Worm (Caenorhabditis elegans) whole organism, L1 larva: ENCODE data around the gene cyp-13A8.

Experiments
- C16A3.4 ChIP-seq: fragments of 150-350 bp; optimal IDR thresholded peaks from 2 replicates; lab custom pipeline; 2014; ENCODE audit warnings: missing biosample characterization, missing genetic modification characterization
- F16B12.6 ChIP-seq: fragments of 150-350 bp; optimal IDR thresholded peaks from 2 replicates; lab custom pipeline; 2014; ENCODE audit warnings: missing biosample characterization, missing genetic modification characterization
- aha-1 ChIP-seq: fragments of 150-350 bp; optimal IDR thresholded peaks from 2 replicates; lab custom pipeline; 2014; ENCODE audit warnings: missing biosample characterization, missing genetic modification characterization
- alr-1 ChIP-seq: fragments of 200-800 bp; sonication (Bioruptor generic); optimal IDR thresholded peaks from 2 replicates; lab custom pipeline; 2018; ENCODE audit warnings: borderline replicate concordance, mild to moderate bottlenecking, missing genetic modification characterization, missing compliant biosample characterization
- aly-2 ChIP-seq: fragments of 150-350 bp; optimal IDR thresholded peaks from 2 replicates; lab custom pipeline; 2014; ENCODE audit warnings: missing biosample characterization, missing genetic modification characterization
- ama-1 ChIP-seq: fragments of 150-350 bp; optimal IDR thresholded peaks from 2 replicates; lab custom pipeline; 2014
- ceh-82 ChIP-seq, 3 experiments: fragments of 150-350 bp in 1 of 3; sonication (generic microtip) in 2 of 3; optimal IDR thresholded peaks; 2 replicates each; lab custom pipeline; 2014 to 2017; ENCODE audit warnings: missing biosample characterization in 3 of 3, missing genetic modification characterization in 3 of 3
- ceh-88 ChIP-seq: fragments of 200-800 bp; sonication (Bioruptor generic); IDR thresholded peaks from 2 replicates; pipeline ENCODE4 v1.3.6; 2022; ENCODE audit warnings: missing genetic modification characterization, missing compliant biosample characterization
- ceh-90 ChIP-seq: sonication (generic microtip); optimal IDR thresholded peaks from 2 replicates; lab custom pipeline; 2016; ENCODE audit warnings: missing genetic modification characterization, missing compliant biosample characterization
- dpl-1 ChIP-seq, 3 experiments: fragments of 150-350 bp in 2 of 3; sonication (generic microtip) in 1 of 3; optimal IDR thresholded peaks; 2 replicates each; lab custom pipeline; 2014 to 2017; ENCODE audit warnings: missing biosample characterization in 3 of 3, missing genetic modification characterization in 3 of 3, missing genetic modification reagents in 3 of 3
- dsc-1 ChIP-seq: sonication (generic microtip); optimal IDR thresholded peaks from 2 replicates; lab custom pipeline; 2016; ENCODE audit warnings: mild to moderate bottlenecking, missing genetic modification characterization, missing compliant biosample characterization
- efl-1 ChIP-seq, 4 experiments: fragments of 150-350 bp; optimal IDR thresholded peaks in 3 of 4; peaks in 1 of 4; 1 replicate in 1 of 4; 2 replicates in 3 of 4; lab custom pipeline; 2014; ENCODE audit warnings: missing biosample characterization in 2 of 4, missing genetic modification characterization in 2 of 4, missing genetic modification reagents in 2 of 4
- efl-3 ChIP-seq: fragments of 200-800 bp; sonication (Bioruptor generic); optimal IDR thresholded peaks from 2 replicates; lab custom pipeline; 2018; ENCODE audit warnings: mild to moderate bottlenecking, missing genetic modification characterization, missing compliant biosample characterization
- egl-27 ChIP-seq, 2 experiments: fragments of 150-350 bp in 1 of 2; sonication (generic microtip); optimal IDR thresholded peaks; 3 replicates each; lab custom pipeline; 2017 to 2018; ENCODE audit warnings: missing biosample characterization in 2 of 2, missing genetic modification characterization in 2 of 2, missing genetic modification reagents in 2 of 2
- elt-2 ChIP-seq: sonication (generic microtip); optimal IDR thresholded peaks from 2 replicates; lab custom pipeline; 2016; ENCODE audit warnings: missing genetic modification characterization, mild to moderate bottlenecking, inconsistent platforms, missing compliant biosample characterization, missing genetic modification reagents
- elt-3 ChIP-seq, 6 experiments: fragments of 150-350 bp in 1 of 6; sonication (generic microtip); optimal IDR thresholded peaks; 2 replicates each; lab custom pipeline; 2017 to 2018; ENCODE audit warnings: missing biosample characterization in 6 of 6, missing genetic modification characterization in 6 of 6, inconsistent platforms in 1 of 6
- ets-5 ChIP-seq: fragments of 200-800 bp; sonication (Bioruptor generic); IDR thresholded peaks from 2 replicates; pipeline ENCODE4 v1.3.6; 2022; ENCODE audit warnings: missing genetic modification characterization, missing compliant biosample characterization
- fkh-10 ChIP-seq: sonication (generic microtip); optimal IDR thresholded peaks from 2 replicates; lab custom pipeline; 2017; ENCODE audit warnings: missing biosample characterization, missing genetic modification reagents, missing genetic modification characterization
- fkh-8 ChIP-seq: sonication (generic microtip); optimal IDR thresholded peaks from 2 replicates; lab custom pipeline; 2016; ENCODE audit warnings: mild to moderate bottlenecking, missing genetic modification characterization, missing compliant biosample characterization
- fos-1 ChIP-seq: fragments of 150-350 bp; optimal IDR thresholded peaks from 2 replicates; lab custom pipeline; 2014; ENCODE audit warnings: missing biosample characterization, missing genetic modification characterization
- grh-1 ChIP-seq: fragments of 200-800 bp; sonication (Bioruptor generic); IDR thresholded peaks from 2 replicates; pipeline ENCODE4 v1.3.6; 2022; ENCODE audit warnings: missing genetic modification reagents, missing genetic modification characterization, missing compliant biosample characterization
- hlh-17 ChIP-seq: fragments of 200-800 bp; sonication (Bioruptor generic); optimal IDR thresholded peaks from 2 replicates; lab custom pipeline; 2018; ENCODE audit warnings: missing genetic modification characterization, mild to moderate bottlenecking, missing compliant biosample characterization, moderate library complexity, borderline replicate concordance
- hlh-4 ChIP-seq: sonication (generic microtip); optimal IDR thresholded peaks from 2 replicates; lab custom pipeline; 2016; ENCODE audit warnings: mild to moderate bottlenecking, missing genetic modification characterization, missing compliant biosample characterization
- hpl-2 ChIP-seq: fragments of 150-350 bp; optimal IDR thresholded peaks from 2 replicates; lab custom pipeline; 2014; ENCODE audit warnings: missing biosample characterization, missing genetic modification reagents, missing genetic modification characterization
- irx-1 ChIP-seq: sonication (generic microtip); optimal IDR thresholded peaks from 2 replicates; lab custom pipeline; 2016; ENCODE audit warnings: missing genetic modification characterization, missing compliant biosample characterization
- jun-1 ChIP-seq: fragments of 150-350 bp; optimal IDR thresholded peaks from 2 replicates; lab custom pipeline; 2014; ENCODE audit warnings: missing biosample characterization, missing genetic modification reagents, missing genetic modification characterization
- lin-39 ChIP-seq: fragments of 150-350 bp; optimal IDR thresholded peaks from 2 replicates; lab custom pipeline; 2014; ENCODE audit warnings: missing biosample characterization, missing genetic modification reagents, missing genetic modification characterization
- mab-9 ChIP-seq: fragments of 200-800 bp; sonication (Bioruptor generic); IDR thresholded peaks from 2 replicates; pipeline ENCODE4 v1.3.6; 2022; ENCODE audit warnings: missing genetic modification reagents, missing genetic modification characterization, missing compliant biosample characterization
- nhr-12 ChIP-seq: sonication (generic microtip); optimal IDR thresholded peaks from 2 replicates; lab custom pipeline; 2017; ENCODE audit warnings: missing biosample characterization, missing genetic modification characterization
- nhr-19 ChIP-seq: fragments of 200-800 bp; sonication (Bioruptor generic); conservative IDR thresholded peaks from 2 replicates; pipeline ENCODE4 v1.3.6; 2022; ENCODE audit warnings: missing genetic modification characterization, missing compliant biosample characterization
- nhr-237 ChIP-seq: fragments of 150-350 bp; optimal IDR thresholded peaks from 2 replicates; lab custom pipeline; 2014; ENCODE audit warnings: missing biosample characterization, missing genetic modification characterization
- nhr-47 ChIP-seq: sonication (generic microtip); optimal IDR thresholded peaks from 2 replicates; lab custom pipeline; 2016; ENCODE audit warnings: mild to moderate bottlenecking, missing genetic modification characterization, moderate library complexity, missing compliant biosample characterization
- nhr-71 ChIP-seq: sonication (generic microtip); optimal IDR thresholded peaks from 2 replicates; lab custom pipeline; 2016; ENCODE audit warnings: mild to moderate bottlenecking, missing genetic modification characterization, moderate library complexity, missing compliant biosample characterization
- nhr-77 ChIP-seq: fragments of 150-350 bp; optimal IDR thresholded peaks from 2 replicates; lab custom pipeline; 2014; ENCODE audit warnings: missing biosample characterization, missing genetic modification characterization
- nhr-84 ChIP-seq: sonication (generic microtip); optimal IDR thresholded peaks from 2 replicates; lab custom pipeline; 2017; ENCODE audit warnings: missing biosample characterization, missing genetic modification characterization
- nhr-85 ChIP-seq: sonication (generic microtip); peaks from one replicate; lab custom pipeline; 2016; ENCODE audit warnings: missing genetic modification characterization, inconsistent platforms, missing compliant biosample characterization
- pag-3 ChIP-seq: sonication (generic microtip); optimal IDR thresholded peaks from 2 replicates; lab custom pipeline; 2017; ENCODE audit warnings: missing genetic modification characterization, mild to moderate bottlenecking, missing compliant biosample characterization, antibody characterized with exemption, borderline replicate concordance; ENCODE audit not compliant: insufficient read depth
- rnt-1 ChIP-seq: sonication (generic microtip); optimal IDR thresholded peaks from 2 replicates; lab custom pipeline; 2016; ENCODE audit warnings: mild to moderate bottlenecking, missing genetic modification characterization, moderate library complexity, missing compliant biosample characterization
- snu-23 ChIP-seq: sonication (generic microtip); optimal IDR thresholded peaks from 2 replicates; lab custom pipeline; 2016; ENCODE audit warnings: missing genetic modification characterization, missing compliant biosample characterization
- swsn-7 ChIP-seq: sonication (generic microtip); optimal IDR thresholded peaks from 2 replicates; lab custom pipeline; 2016; ENCODE audit warnings: missing genetic modification characterization, missing compliant biosample characterization
- unc-130 ChIP-seq: fragments of 150-350 bp; optimal IDR thresholded peaks from 2 replicates; lab custom pipeline; 2017; ENCODE audit warnings: missing biosample characterization, missing genetic modification characterization, inconsistent platforms
- unc-30 ChIP-seq: sonication (generic microtip); optimal IDR thresholded peaks from 2 replicates; lab custom pipeline; 2017; ENCODE audit warnings: missing biosample characterization, missing genetic modification characterization
- vab-15 ChIP-seq: sonication (generic microtip); optimal IDR thresholded peaks from 2 replicates; lab custom pipeline; 2017; ENCODE audit warnings: missing genotype, mild to moderate bottlenecking, missing genetic modification characterization, missing compliant biosample characterization
- xbp-1 ChIP-seq: sonication (generic microtip); optimal IDR thresholded peaks from 2 replicates; lab custom pipeline; 2016; ENCODE audit warnings: missing genetic modification characterization, missing compliant biosample characterization

The cyp-13A8 gene

ce11 chrII:9850945-9851344, 43.6 kb upstream of the cyp-13A8 start, which contains the start of gene ZK938.10:
TSS of gene ZK938.10 (minus strand) at chrII:9851045.
- no peak for TF ChIP-seq ama-1
- no peak for TF ChIP-seq nhr-19
- no peak for TF ChIP-seq nhr-84
- no peak for TF ChIP-seq ets-5
- no peak for TF ChIP-seq efl-1 (optimal IDR thresholded peaks at IDR 0.05; lab: Kevin White, UChicago)
- no peak for TF ChIP-seq efl-1 (GFP tag; optimal IDR thresholded peaks at IDR 0.05 in 1 of 2; lab: Kevin White, UChicago)
- TF ChIP-seq pag-3 (tag; lab: Kevin White, UChicago), result no peak
- TF ChIP-seq fkh-10 (GFP tag; lab: Kevin White, UChicago), result no peak
- TF ChIP-seq aha-1 (tag; lab: Kevin White, UChicago), result no peak
- TF ChIP-seq hlh-4 (tag; lab: Kevin White, UChicago), result no peak
- no peak for TF ChIP-seq efl-3 (GFP tag; lab: Kevin White, UChicago)
- TF ChIP-seq xbp-1, result no peak
- no peak for TF ChIP-seq nhr-237
- no peak for TF ChIP-seq irx-1 (tag; lab: Kevin White, UChicago)
- no peak for TF ChIP-seq elt-2 (tag; lab: Kevin White, UChicago)
- no peak for TF ChIP-seq fos-1
- TF ChIP-seq elt-3 (tag; optimal IDR thresholded peaks at IDR 0.05; lab: Kevin White, UChicago), result no peak
- TF ChIP-seq nhr-12 (tag; lab: Kevin White, UChicago), result no peak
- TF ChIP-seq hpl-2 (GFP tag; lab: Kevin White, UChicago), result no peak
- no peak for TF ChIP-seq vab-15
- no peak for TF ChIP-seq egl-27 (tag; optimal IDR thresholded peaks at IDR 0.05; lab: Kevin White, UChicago)

- TF ChIP-seq nhr-85 (tag; lab: Kevin White, UChicago) (no peak), hlh-17 (no peak), xbp-1 (no peak), aly-2 (tag; lab: Kevin White, UChicago) (no peak), nhr-84 (no peak), C16A3.4 (no peak)
Observed at ce11 chrII:9849497-9849896, 42.1 kb upstream of the cyp-13A8 start, which contains the start of gene old-2. TSS of gene old-2 (minus strand) at chrII:9849597.

- TF ChIP-seq alr-1 (tag; lab: Kevin White, UChicago) (no peak), unc-30 (tag; lab: Kevin White, UChicago) (no peak), hlh-17 (no peak), grh-1 (GFP tag; lab: Robert Waterston, UW) (no peak), mab-9 (GFP tag; lab: Robert Waterston, UW) (no peak), fkh-8 (tag; lab: Kevin White, UChicago) (no peak), efl-1 (optimal IDR thresholded peaks at IDR 0.05; lab: Kevin White, UChicago) (no peak), efl-1 (GFP tag; optimal IDR thresholded peaks at IDR 0.05 in 1 of 2; lab: Kevin White, UChicago) (no peak), elt-2 (tag; lab: Kevin White, UChicago) (no peak), rnt-1 (tag; lab: Kevin White, UChicago) (no peak), ceh-88 (GFP tag; lab: Robert Waterston, UW) (no peak), nhr-77 (no peak), aly-2 (tag; lab: Kevin White, UChicago) (no peak)
- TF ChIP-seq, all 84 proteins: peak for 0
Observed at ce11 chrII:9845239-9845638, 37.9 kb upstream of the cyp-13A8 start, which contains the start of gene chil-9. TSS of gene chil-9 (minus strand) at chrII:9845339.

DNA sequence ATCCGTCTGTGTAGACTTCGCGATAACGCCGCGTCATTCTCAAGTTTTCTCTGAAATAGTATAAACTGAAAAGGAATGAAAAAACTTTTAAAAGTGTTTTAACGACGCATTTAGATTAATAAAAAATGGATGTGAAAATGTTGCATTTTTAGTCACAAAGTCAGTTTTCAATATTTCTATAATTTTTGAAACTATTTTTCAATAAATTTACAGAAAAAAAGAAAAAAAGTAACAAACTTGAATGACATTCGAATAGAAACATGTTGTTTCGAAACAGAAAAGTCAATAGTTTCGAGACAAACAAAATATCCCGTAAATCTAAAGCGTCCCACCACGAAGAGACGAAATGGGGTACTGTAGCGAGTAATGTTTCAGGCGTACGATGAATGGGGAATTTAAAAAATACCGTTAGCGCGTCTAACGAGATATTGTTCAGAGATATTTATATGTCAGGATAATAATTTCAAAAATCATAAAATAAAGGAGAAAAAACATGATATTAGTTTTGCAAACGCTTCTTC, 34.7 kb upstream of the cyp-13A8 start, which contains the start of gene rnh-1.2:
Gene rnh-1.2, minus strand, starts transcription at position 51 of the 521 bp plus-strand sequence.
- TF ChIP-seq hpl-2 (GFP tag; lab: Kevin White, UChicago) (no peak), nhr-71 (tag; lab: Kevin White, UChicago) (no peak)

DNA sequence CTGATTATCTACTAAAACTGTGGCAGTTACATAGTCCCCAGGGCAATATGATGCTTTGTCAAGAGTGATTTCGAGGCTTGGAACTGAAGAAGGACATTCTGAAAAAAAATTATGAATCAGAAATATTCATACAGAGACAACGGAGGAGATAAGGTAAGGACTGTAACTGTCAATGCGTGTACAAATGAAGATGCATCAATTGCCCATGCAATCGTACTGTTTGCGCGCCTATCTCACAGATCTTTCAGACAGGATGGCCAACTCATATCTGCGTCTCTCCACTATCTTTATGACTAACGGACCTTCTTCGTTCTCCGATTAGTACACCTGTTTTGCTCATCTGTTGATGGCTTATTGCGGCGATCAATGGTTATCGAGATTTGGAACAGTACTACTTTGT, 32.9 kb upstream of the cyp-13A8 start, which contains the start of gene ZK938.11:
Gene ZK938.11, minus strand, starts transcription at position 101 of the 400 bp plus-strand sequence.
- no peak for TF ChIP-seq swsn-7 (tag; lab: Kevin White, UChicago)
- no peak for TF ChIP-seq vab-15
- no peak for TF ChIP-seq snu-23 (GFP tag; lab: Kevin White, UChicago)
- TF ChIP-seq aly-2 (tag; lab: Kevin White, UChicago), result no peak
- no peak for TF ChIP-seq unc-130 (tag; lab: Kevin White, UChicago)
- no peak for TF ChIP-seq efl-1 (optimal IDR thresholded peaks at IDR 0.05; lab: Kevin White, UChicago)
- no peak for TF ChIP-seq efl-1 (GFP tag; optimal IDR thresholded peaks at IDR 0.05 in 1 of 2; lab: Kevin White, UChicago)
- no peak for TF ChIP-seq ceh-90
- TF ChIP-seq jun-1 (tag; lab: Kevin White, UChicago), result no peak
- no peak for TF ChIP-seq nhr-47 (tag; lab: Kevin White, UChicago)
- TF ChIP-seq ceh-82 (tag; optimal IDR thresholded peaks at IDR 0.05; lab: Kevin White, UChicago), result no peak
- TF ChIP-seq ama-1, result no peak
- no peak for TF ChIP-seq dsc-1 (tag; lab: Kevin White, UChicago)
- TF ChIP-seq dpl-1 (GFP tag; optimal IDR thresholded peaks at IDR 0.05; lab: Kevin White, UChicago), result no peak
- no peak for TF ChIP-seq F16B12.6
- TF ChIP-seq lin-39 (tag; lab: Kevin White, UChicago), result no peak
- TF ChIP-seq nhr-84, result no peak
- TF ChIP-seq C16A3.4, result no peak
- TF ChIP-seq nhr-237, result no peak
